Worm (Caenorhabditis elegans) whole organism, L3 larva: ENCODE data around the gene Y39B6A.9.

Experiments
- R02D3.7 ChIP-seq: fragments of 150-350 bp; optimal IDR thresholded peaks from 2 replicates; lab custom pipeline; 2014; ENCODE audit warnings: missing biosample characterization, missing genetic modification characterization
- ZK546.5 ChIP-seq: sonication (generic microtip); optimal IDR thresholded peaks from 2 replicates; lab custom pipeline; 2017; ENCODE audit warnings: missing biosample characterization, missing genetic modification characterization
- ama-1 ChIP-seq: fragments of 150-350 bp; optimal IDR thresholded peaks from 2 replicates; lab custom pipeline; 2018
- ceh-82 ChIP-seq: fragments of 150-350 bp; optimal IDR thresholded peaks from 2 replicates; lab custom pipeline; 2014; ENCODE audit warnings: missing biosample characterization, missing genetic modification characterization
- ceh-9 ChIP-seq: sonication (generic microtip); optimal IDR thresholded peaks from 2 replicates; lab custom pipeline; 2018; ENCODE audit warnings: missing biosample characterization, missing genetic modification characterization
- egl-27 ChIP-seq: sonication (generic microtip); optimal IDR thresholded peaks from 4 replicates; lab custom pipeline; 2017; ENCODE audit warnings: missing biosample characterization, missing genetic modification reagents, missing genetic modification characterization
- egl-5 ChIP-seq: fragments of 150-350 bp; optimal IDR thresholded peaks from 2 replicates; lab custom pipeline; 2017; ENCODE audit warnings: missing biosample characterization, missing genetic modification reagents, missing genetic modification characterization, inconsistent platforms
- elt-1 ChIP-seq: fragments of 150-350 bp; optimal IDR thresholded peaks from 2 replicates; lab custom pipeline; 2014; ENCODE audit warnings: missing biosample characterization, missing genetic modification characterization
- elt-2 ChIP-seq: sonication (generic microtip); optimal IDR thresholded peaks from 2 replicates; lab custom pipeline; 2016; ENCODE audit warnings: missing genetic modification reagents, mild to moderate bottlenecking, missing genetic modification characterization, missing compliant biosample characterization
- elt-3 ChIP-seq, 3 experiments: fragments of 150-350 bp in 1 of 3; sonication (generic microtip) in 2 of 3; optimal IDR thresholded peaks; 2 replicates in 2 of 3; 4 replicates in 1 of 3; lab custom pipeline; 2014 to 2017; ENCODE audit warnings: missing biosample characterization in 3 of 3, missing genetic modification characterization in 3 of 3
- eor-1 ChIP-seq, 2 experiments: fragments of 150-350 bp; optimal IDR thresholded peaks; 2 replicates each; lab custom pipeline; 2014 to 2018; ENCODE audit warnings: missing biosample characterization in 2 of 2, missing genetic modification characterization in 2 of 2
- fkh-2 ChIP-seq: fragments of 150-350 bp; optimal IDR thresholded peaks from 2 replicates; lab custom pipeline; 2014; ENCODE audit warnings: missing biosample characterization, missing genetic modification reagents, missing genetic modification characterization
- fos-1 ChIP-seq: fragments of 150-350 bp; optimal IDR thresholded peaks from 2 replicates; lab custom pipeline; 2014; ENCODE audit warnings: missing biosample characterization, missing genetic modification characterization
- hmg-11 ChIP-seq: sonication (generic microtip); optimal IDR thresholded peaks from 2 replicates; lab custom pipeline; 2016; ENCODE audit warnings: missing genetic modification characterization, missing compliant biosample characterization
- jun-1 ChIP-seq: fragments of 150-350 bp; optimal IDR thresholded peaks from 2 replicates; lab custom pipeline; 2014; ENCODE audit warnings: missing biosample characterization, missing genetic modification reagents, missing genetic modification characterization
- lin-15B ChIP-seq: fragments of 150-350 bp; optimal IDR thresholded peaks from 2 replicates; lab custom pipeline; 2014; ENCODE audit warnings: missing biosample characterization, missing genetic modification characterization
- lsy-12 ChIP-seq: sonication (generic microtip); optimal IDR thresholded peaks from 2 replicates; lab custom pipeline; 2016; ENCODE audit warnings: mild to moderate bottlenecking, missing genetic modification characterization, missing compliant biosample characterization
- mml-1 ChIP-seq: fragments of 150-350 bp; sonication (generic microtip); optimal IDR thresholded peaks from 3 replicates; lab custom pipeline; 2014; ENCODE audit warnings: missing biosample characterization, missing genetic modification characterization
- nfya-1 ChIP-seq: sonication (generic microtip); optimal IDR thresholded peaks from 2 replicates; lab custom pipeline; 2017; ENCODE audit warnings: missing genetic modification characterization, mild to moderate bottlenecking, missing compliant biosample characterization, antibody characterized with exemption, moderate library complexity; ENCODE audit not compliant: insufficient read depth
- nhr-11 ChIP-seq: fragments of 150-350 bp; optimal IDR thresholded peaks from 2 replicates; lab custom pipeline; 2014; ENCODE audit warnings: missing biosample characterization, missing genetic modification characterization
- nhr-12 ChIP-seq: fragments of 150-350 bp; optimal IDR thresholded peaks from 2 replicates; lab custom pipeline; 2014; ENCODE audit warnings: missing biosample characterization, missing genetic modification characterization
- nhr-23 ChIP-seq: fragments of 150-350 bp; optimal IDR thresholded peaks from 2 replicates; lab custom pipeline; 2014; ENCODE audit warnings: missing biosample characterization, missing genetic modification reagents, missing genetic modification characterization
- nhr-237 ChIP-seq: fragments of 150-350 bp; optimal IDR thresholded peaks from 2 replicates; lab custom pipeline; 2014; ENCODE audit warnings: missing biosample characterization, missing genetic modification characterization
- nhr-28 ChIP-seq: fragments of 150-350 bp; optimal IDR thresholded peaks from 2 replicates; lab custom pipeline; 2014; ENCODE audit warnings: missing biosample characterization, missing genetic modification characterization
- nhr-67 ChIP-seq: fragments of 150-350 bp; optimal IDR thresholded peaks from 2 replicates; lab custom pipeline; 2014; ENCODE audit warnings: missing biosample characterization, missing genetic modification characterization
- nhr-76 ChIP-seq: fragments of 150-350 bp; sonication (generic microtip); optimal IDR thresholded peaks from 5 replicates; lab custom pipeline; 2014; ENCODE audit warnings: missing biosample characterization, missing genetic modification characterization
- nhr-77 ChIP-seq: fragments of 150-350 bp; optimal IDR thresholded peaks from 2 replicates; lab custom pipeline; 2014; ENCODE audit warnings: missing biosample characterization, missing genetic modification characterization
- pha-4 ChIP-seq: fragments of 150-350 bp; optimal IDR thresholded peaks from 2 replicates; lab custom pipeline; 2014; ENCODE audit warnings: missing biosample characterization, missing genetic modification reagents, missing genetic modification characterization
- pqm-1 ChIP-seq: fragments of 150-350 bp; optimal IDR thresholded peaks from 2 replicates; lab custom pipeline; 2017; ENCODE audit warnings: missing biosample characterization, missing genetic modification characterization, inconsistent platforms
- sea-2 ChIP-seq: fragments of 150-350 bp; sonication (generic microtip); optimal IDR thresholded peaks from 4 replicates; lab custom pipeline; 2014; ENCODE audit warnings: missing biosample characterization, missing genetic modification reagents, missing genetic modification characterization
- skn-1 ChIP-seq: fragments of 150-350 bp; optimal IDR thresholded peaks from 2 replicates; lab custom pipeline; 2014; ENCODE audit warnings: missing biosample characterization, missing genetic modification characterization
- zag-1 ChIP-seq: fragments of 150-350 bp; optimal IDR thresholded peaks from 2 replicates; lab custom pipeline; 2014; ENCODE audit warnings: missing biosample characterization, missing genetic modification characterization
- ztf-11 ChIP-seq: fragments of 150-350 bp; optimal IDR thresholded peaks from 2 replicates; lab custom pipeline; 2014; ENCODE audit warnings: missing biosample characterization, missing genetic modification characterization
- ztf-4 ChIP-seq: fragments of 150-350 bp; optimal IDR thresholded peaks from 2 replicates; lab custom pipeline; 2014; ENCODE audit warnings: missing biosample characterization, missing genetic modification characterization

The Y39B6A.9 gene

DNA sequence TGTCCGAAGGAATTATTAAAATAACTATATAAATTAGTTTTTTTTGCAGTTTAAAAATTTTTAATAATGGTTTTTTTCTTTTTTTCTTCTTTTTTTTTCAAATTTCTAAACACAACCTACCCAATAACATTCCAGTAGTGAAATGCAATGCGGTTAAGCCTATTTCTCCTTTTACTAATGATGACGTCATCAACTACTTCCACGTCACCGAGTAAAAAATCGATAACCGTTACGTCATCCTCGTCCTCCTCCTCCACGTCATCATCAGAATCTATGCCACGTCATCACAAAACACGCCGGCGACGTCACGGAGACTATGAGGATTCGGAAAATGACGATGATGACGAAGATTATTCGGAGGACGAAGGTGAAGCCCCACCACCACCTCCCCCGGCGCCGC lies 38.3 kb downstream of the Y39B6A.9 start, which contains the start of gene hot-2:
Gene hot-2 (plus strand): TSS at position 134 of the 400 bp plus-strand sequence.
- no peak for TF ChIP-seq hmg-11 (tag; lab: Kevin White, UChicago)
- no peak for TF ChIP-seq ama-1 (lab: Kevin White, UChicago)
- TF ChIP-seq mml-1 (tag; lab: Kevin White, UChicago): no peak
- no peak for TF ChIP-seq egl-5 (tag; lab: Kevin White, UChicago)
- no peak for TF ChIP-seq sea-2 (GFP tag; lab: Kevin White, UChicago)
- TF ChIP-seq nhr-77: no peak
- TF ChIP-seq elt-1 (tag; lab: Kevin White, UChicago): no peak
- TF ChIP-seq nfya-1: no peak
- no peak for TF ChIP-seq fkh-2 (tag; lab: Kevin White, UChicago)
- TF ChIP-seq pha-4 (tag; lab: Kevin White, UChicago): no peak
- TF ChIP-seq nhr-11: no peak
- TF ChIP-seq ceh-82 (tag; lab: Kevin White, UChicago): no peak
- TF ChIP-seq lsy-12 (tag; lab: Kevin White, UChicago): no peak
- TF ChIP-seq ztf-11 (tag; lab: Kevin White, UChicago): no peak
- TF ChIP-seq nhr-23: no peak
- no peak for TF ChIP-seq elt-2
- no peak for TF ChIP-seq zag-1 (tag; lab: Kevin White, UChicago)
- TF ChIP-seq nhr-237 (tag; lab: Kevin White, UChicago): no peak

DNA sequence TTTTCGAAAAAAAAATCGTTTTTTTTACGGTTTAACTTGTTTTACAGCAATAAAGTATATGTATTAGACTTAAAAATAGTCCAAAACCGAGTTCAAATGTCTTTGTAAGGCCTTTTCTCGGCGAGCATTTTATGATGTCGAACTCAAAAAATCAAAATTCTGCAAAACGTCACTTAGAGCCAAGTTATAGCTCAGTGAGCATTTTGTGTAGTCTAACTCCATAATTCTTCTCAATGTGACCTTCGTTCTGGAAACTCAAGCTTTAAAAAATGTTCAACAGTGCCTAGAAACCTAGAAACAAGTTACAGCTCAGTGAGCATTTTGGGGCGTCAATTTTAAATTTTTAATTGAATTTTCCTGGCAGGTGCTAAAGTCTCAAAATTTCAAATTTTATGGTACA lies 39.4 kb downstream of the Y39B6A.9 start:
- TF ChIP-seq elt-3 (tag; optimal IDR thresholded peaks at IDR 0.05; lab: Kevin White, UChicago) (no peak), nhr-28 (tag; lab: Kevin White, UChicago) (no peak), nhr-12 (tag; lab: Kevin White, UChicago) (no peak), egl-5 (tag; lab: Kevin White, UChicago) (no peak), sea-2 (GFP tag; lab: Kevin White, UChicago) (no peak), nhr-67 (tag; lab: Kevin White, UChicago) (no peak), eor-1 (tag; optimal IDR thresholded peaks at IDR 0.05; lab: Kevin White, UChicago) (no peak), nhr-23 (no peak)

DNA sequence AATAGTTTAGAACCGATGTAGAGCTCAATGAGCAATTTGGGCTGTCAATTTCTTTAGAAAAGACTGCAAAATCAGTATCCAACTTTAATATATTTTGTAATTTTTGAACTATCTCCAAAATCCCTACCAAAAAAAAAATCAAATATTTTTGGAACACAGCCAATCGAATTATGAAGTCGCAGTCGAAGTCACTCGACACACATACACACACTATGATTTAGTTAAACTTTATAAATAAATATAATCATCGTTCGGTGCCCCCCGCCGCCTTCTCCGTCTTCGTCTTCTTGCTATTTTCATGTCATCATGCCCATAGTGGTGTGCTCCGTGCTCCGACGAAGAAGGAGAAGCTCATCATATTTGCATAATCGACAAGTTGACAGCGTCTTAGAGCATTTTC lies 40.8 kb downstream of the Y39B6A.9 start:
- TF ChIP-seq lsy-12 (tag; lab: Kevin White, UChicago) (no peak), eor-1 (tag; optimal IDR thresholded peaks at IDR 0.05; lab: Kevin White, UChicago) (no peak), nfya-1 (no peak), ztf-4 (tag; lab: Kevin White, UChicago) (no peak), skn-1 (tag; lab: Kevin White, UChicago) (no peak), ceh-82 (tag; lab: Kevin White, UChicago) (no peak), fos-1 (tag; lab: Kevin White, UChicago) (no peak), pha-4 (tag; lab: Kevin White, UChicago) (no peak), jun-1 (no peak), lin-15B (tag; lab: Kevin White, UChicago) (no peak), nhr-237 (tag; lab: Kevin White, UChicago) (no peak), nhr-12 (tag; lab: Kevin White, UChicago) (no peak), ZK546.5 (tag; lab: Kevin White, UChicago) (no peak), ceh-9 (tag; lab: Kevin White, UChicago) (no peak), mml-1 (tag; lab: Kevin White, UChicago) (no peak), nhr-76 (tag; lab: Kevin White, UChicago) (no peak), zag-1 (tag; lab: Kevin White, UChicago) (no peak)

DNA sequence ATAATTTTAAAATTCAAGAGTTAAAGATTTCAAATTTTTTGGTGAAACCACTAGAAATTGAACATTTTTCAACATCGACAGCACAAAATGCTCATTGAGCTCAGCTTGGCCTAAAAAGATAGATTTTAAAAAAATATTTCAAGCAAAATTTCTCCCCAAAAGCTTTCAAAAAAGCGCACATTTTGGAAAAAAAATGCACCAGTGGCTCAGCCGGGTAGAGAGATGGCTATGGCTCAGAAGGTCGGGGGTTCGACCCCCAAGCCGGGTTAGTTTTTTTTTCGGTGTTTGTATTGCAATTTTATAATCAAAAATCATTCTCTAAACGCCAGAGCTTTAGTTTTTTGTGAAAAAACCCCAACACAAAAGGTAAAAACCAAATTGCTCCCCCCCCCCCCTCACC lies 41.5 kb downstream of the Y39B6A.9 start:
- TF ChIP-seq lin-15B (tag; lab: Kevin White, UChicago): no peak
- no peak for TF ChIP-seq ztf-11 (tag; lab: Kevin White, UChicago)
- no peak for TF ChIP-seq nhr-28 (tag; lab: Kevin White, UChicago)
- TF ChIP-seq nfya-1: no peak
- no peak for TF ChIP-seq ZK546.5 (tag; lab: Kevin White, UChicago)
- TF ChIP-seq nhr-237 (tag; lab: Kevin White, UChicago): no peak
- TF ChIP-seq pqm-1 (tag; lab: Kevin White, UChicago): no peak
- TF ChIP-seq ama-1 (lab: Kevin White, UChicago): no peak
- TF ChIP-seq fkh-2 (tag; lab: Kevin White, UChicago): no peak
- no peak for TF ChIP-seq ceh-82 (tag; lab: Kevin White, UChicago)
- TF ChIP-seq R02D3.7 (tag; lab: Kevin White, UChicago): no peak
- TF ChIP-seq nhr-23: no peak

DNA sequence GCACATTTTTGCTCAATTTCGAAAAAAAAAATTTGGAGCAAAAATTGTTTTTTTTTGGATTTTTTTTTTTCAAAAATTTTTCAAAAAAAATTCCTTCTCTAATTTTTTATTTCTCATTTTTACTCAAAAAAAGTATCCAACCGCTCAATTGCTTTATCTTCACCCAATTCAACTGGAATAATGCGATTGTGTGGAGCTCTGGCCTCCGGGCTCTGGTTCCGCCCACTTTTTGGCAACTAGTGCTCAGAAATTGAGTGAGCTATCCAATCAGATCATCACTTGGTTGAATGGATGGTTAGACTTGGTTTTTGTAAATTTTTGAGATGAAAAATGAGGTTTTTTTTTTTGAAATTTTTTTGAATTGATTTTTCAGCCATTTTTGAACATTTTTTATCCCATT lies 42.6 kb downstream of the Y39B6A.9 start:
- no peak for TF ChIP-seq egl-27 (tag; lab: Kevin White, UChicago)
- TF ChIP-seq pha-4 (tag; lab: Kevin White, UChicago): no peak
- TF ChIP-seq ZK546.5 (tag; lab: Kevin White, UChicago): no peak
- no peak for TF ChIP-seq mml-1 (tag; lab: Kevin White, UChicago)
- TF ChIP-seq fos-1 (tag; lab: Kevin White, UChicago): no peak
- no peak for TF ChIP-seq zag-1 (tag; lab: Kevin White, UChicago)
- TF ChIP-seq ztf-4 (tag; lab: Kevin White, UChicago): no peak
- TF ChIP-seq nhr-76 (tag; lab: Kevin White, UChicago): no peak
- TF ChIP-seq eor-1 (tag; optimal IDR thresholded peaks at IDR 0.05; lab: Kevin White, UChicago): no peak
- TF ChIP-seq lsy-12 (tag; lab: Kevin White, UChicago): no peak
- TF ChIP-seq egl-5 (tag; lab: Kevin White, UChicago): no peak
